Fruit fly (Drosophila melanogaster) whole organism, embryonic: Measurements from ENCODE around the gene Pgm1.

Source experiments
- Atf-2 ChIP-seq: fragments of 200-800 bp; sonication (Bioruptor generic); optimal IDR thresholded peaks from 2 replicates; lab custom pipeline; 2016; ENCODE audit warnings: missing biosample characterization, missing genetic modification characterization
- BEAF-32 ChIP-seq: fragments of 200-800 bp; sonication (Bioruptor generic); optimal IDR thresholded peaks from 3 replicates; lab custom pipeline; 2017; ENCODE audit warnings: missing biosample characterization, missing genetic modification characterization, mild to moderate bottlenecking, moderate library complexity, missing genetic modification reagents
- Bgb ChIP-seq: fragments of 200-800 bp; sonication (Bioruptor generic); IDR thresholded peaks from 2 replicates; pipeline ENCODE4 v1.3.6; 2022; ENCODE audit warnings: missing biosample characterization, missing genetic modification characterization; ENCODE audit not compliant: partially characterized antibody
- Bteb2 ChIP-seq: fragments of 200-800 bp; sonication (Bioruptor generic); optimal IDR thresholded peaks from 2 replicates; lab custom pipeline; 2016; ENCODE audit warnings: missing biosample characterization, missing genetic modification characterization
- CG10543 ChIP-seq: fragments of 200-800 bp; sonication (Bioruptor generic); optimal IDR thresholded peaks from 3 replicates; lab custom pipeline; 2017; ENCODE audit warnings: missing biosample characterization, mild to moderate bottlenecking, missing genetic modification characterization, moderate library complexity
- CG10979 ChIP-seq: fragments of 200-800 bp; sonication (Bioruptor generic); optimal IDR thresholded peaks from 2 replicates; lab custom pipeline; 2018; ENCODE audit warnings: missing biosample characterization, mild to moderate bottlenecking, missing genetic modification characterization, moderate library complexity
- CG11504 ChIP-seq: fragments of 200-800 bp; sonication (Bioruptor generic); optimal IDR thresholded peaks from 3 replicates; lab custom pipeline; 2019; ENCODE audit warnings: missing biosample characterization, mild to moderate bottlenecking, missing genetic modification characterization, moderate library complexity
- CG1233 ChIP-seq: fragments of 200-800 bp; sonication (Bioruptor generic); optimal IDR thresholded peaks from 4 replicates; lab custom pipeline; 2018; ENCODE audit warnings: missing biosample characterization, mild to moderate bottlenecking, missing genetic modification characterization
- CG15269 ChIP-seq: fragments of 200-800 bp; sonication (Bioruptor generic); optimal IDR thresholded peaks from 2 replicates; lab custom pipeline; 2018; ENCODE audit warnings: missing biosample characterization, mild to moderate bottlenecking, missing genetic modification characterization, moderate library complexity
- CG15479 ChIP-seq: fragments of 200-800 bp; sonication (Bioruptor generic); optimal IDR thresholded peaks from 3 replicates; lab custom pipeline; 2019; ENCODE audit warnings: missing biosample characterization, mild to moderate bottlenecking, missing genetic modification characterization, moderate library complexity
- CG1647 ChIP-seq: fragments of 200-800 bp; sonication (Bioruptor generic); optimal IDR thresholded peaks from 3 replicates; lab custom pipeline; 2016; ENCODE audit warnings: missing biosample characterization, missing genetic modification characterization
- CG16813 ChIP-seq: fragments of 200-800 bp; sonication (Bioruptor generic); IDR thresholded peaks from 3 replicates; pipeline ENCODE4 v1.3.6; 2022; ENCODE audit warnings: missing biosample characterization, missing genetic modification characterization; ENCODE audit not compliant: partially characterized antibody
- CG17359 ChIP-seq: fragments of 200-800 bp; sonication (Bioruptor generic); optimal IDR thresholded peaks from 3 replicates; lab custom pipeline; 2018; ENCODE audit warnings: missing biosample characterization, mild to moderate bottlenecking, missing genetic modification characterization, moderate library complexity
- CG1792 ChIP-seq: fragments of 200-800 bp; sonication (Bioruptor generic); optimal IDR thresholded peaks from 2 replicates; lab custom pipeline; 2016; ENCODE audit warnings: missing biosample characterization, missing genetic modification characterization
- CG2202 ChIP-seq: fragments of 200-800 bp; sonication (Bioruptor generic); optimal IDR thresholded peaks from 2 replicates; lab custom pipeline; 2018; ENCODE audit warnings: missing biosample characterization, mild to moderate bottlenecking, missing genetic modification characterization
- CG31441 ChIP-seq: fragments of 200-800 bp; sonication (Bioruptor generic); IDR thresholded peaks from 2 replicates; pipeline ENCODE4 v1.3.6; 2022; ENCODE audit warnings: missing biosample characterization, missing genetic modification characterization
- CG33557 ChIP-seq: fragments of 200-800 bp; sonication (Bioruptor generic); optimal IDR thresholded peaks from 2 replicates; lab custom pipeline; 2019; ENCODE audit warnings: missing biosample characterization, mild to moderate bottlenecking, missing genetic modification characterization, moderate library complexity
- CG3407 ChIP-seq: fragments of 200-800 bp; sonication (Bioruptor generic); optimal IDR thresholded peaks from 2 replicates; lab custom pipeline; 2018; ENCODE audit warnings: missing biosample characterization, mild to moderate bottlenecking, missing genetic modification characterization
- CG3726 ChIP-seq: fragments of 200-800 bp; sonication (Bioruptor generic); IDR thresholded peaks from 3 replicates; pipeline ENCODE4, ENCODE4 v1.3.6; 2022; ENCODE audit warnings: missing biosample characterization, missing genetic modification characterization
- CG3847 ChIP-seq: fragments of 200-800 bp; sonication (Bioruptor generic); IDR thresholded peaks from 2 replicates; pipeline ENCODE4 v1.3.6; 2022; ENCODE audit warnings: missing biosample characterization, missing genetic modification characterization
- CG4707 ChIP-seq: fragments of 200-800 bp; sonication (Bioruptor generic); optimal IDR thresholded peaks from 2 replicates; lab custom pipeline; 2018; ENCODE audit warnings: missing biosample characterization, mild to moderate bottlenecking, missing genetic modification characterization, moderate library complexity
- CG6654 ChIP-seq: fragments of 200-800 bp; sonication (Bioruptor generic); optimal IDR thresholded peaks from 2 replicates; lab custom pipeline; 2017; ENCODE audit warnings: missing biosample characterization, mild to moderate bottlenecking, missing genetic modification characterization
- CG6689 ChIP-seq: fragments of 200-800 bp; sonication (Bioruptor generic); IDR thresholded peaks from 2 replicates; pipeline ENCODE4 v1.3.6; 2022; ENCODE audit warnings: missing biosample characterization, missing genetic modification characterization
- CG7372 ChIP-seq: fragments of 200-800 bp; sonication (Bioruptor generic); IDR thresholded peaks from 2 replicates; pipeline ENCODE4 v1.3.6; 2022; ENCODE audit warnings: missing biosample characterization, missing genetic modification characterization
- CG8359 ChIP-seq: fragments of 200-800 bp; sonication (Bioruptor generic); optimal IDR thresholded peaks from 2 replicates; lab custom pipeline; 2017; ENCODE audit warnings: missing biosample characterization, mild to moderate bottlenecking, missing genetic modification characterization, borderline replicate concordance
- CG8765 ChIP-seq: fragments of 200-800 bp; sonication (Bioruptor generic); IDR thresholded peaks from 2 replicates; pipeline ENCODE4 v1.3.6; 2022; ENCODE audit warnings: missing biosample characterization, missing genetic modification characterization
- CG9797 ChIP-seq: fragments of 200-800 bp; sonication (Bioruptor generic); optimal IDR thresholded peaks from 3 replicates; lab custom pipeline; 2018; ENCODE audit warnings: missing biosample characterization, mild to moderate bottlenecking, missing genetic modification characterization
- CG9932 ChIP-seq: fragments of 200-800 bp; sonication (Bioruptor generic); IDR thresholded peaks from 2 replicates; pipeline ENCODE4 v1.3.6; 2022; ENCODE audit warnings: missing biosample characterization, missing genetic modification characterization
- Fer1 ChIP-seq: fragments of 200-800 bp; sonication (Bioruptor generic); optimal IDR thresholded peaks from 2 replicates; lab custom pipeline; 2017; ENCODE audit warnings: missing biosample characterization, mild to moderate bottlenecking, missing genetic modification characterization
- HLHmδ ChIP-seq: fragments of 200-800 bp; sonication (Bioruptor generic); optimal IDR thresholded peaks from 2 replicates; lab custom pipeline; 2018; ENCODE audit warnings: missing biosample characterization, mild to moderate bottlenecking, missing genetic modification characterization, moderate library complexity
- Mes4 ChIP-seq: fragments of 200-800 bp; sonication (Bioruptor generic); optimal IDR thresholded peaks from 2 replicates; lab custom pipeline; 2016; ENCODE audit warnings: missing biosample characterization, missing genetic modification characterization
- Mrtf ChIP-seq: fragments of 200-800 bp; sonication (Bioruptor generic); IDR thresholded peaks from 3 replicates; pipeline ENCODE4 v1.3.6; 2022; ENCODE audit warnings: missing biosample characterization, missing genetic modification characterization
- Ptx1 ChIP-seq: fragments of 200-800 bp; sonication (Bioruptor generic); IDR thresholded peaks from 2 replicates; pipeline ENCODE4 v1.3.6; 2022; ENCODE audit warnings: missing biosample characterization, missing genetic modification characterization
- Sin3A ChIP-seq: fragments of >200 bp; optimal IDR thresholded peaks from 2 replicates; lab custom pipeline; 2018
- Sox100B ChIP-seq: fragments of 200-800 bp; sonication (Bioruptor generic); optimal IDR thresholded peaks from 3 replicates; lab custom pipeline; 2018; ENCODE audit warnings: missing biosample characterization, mild to moderate bottlenecking, missing genetic modification characterization
- ato ChIP-seq: fragments of 200-800 bp; sonication (Bioruptor generic); IDR thresholded peaks from 2 replicates; pipeline ENCODE4 v1.3.6; 2022; ENCODE audit warnings: missing biosample characterization, missing genetic modification characterization; ENCODE audit not compliant: partially characterized antibody
- bsh ChIP-seq, 2 experiments: fragments of 200-800 bp; sonication (Bioruptor generic); optimal IDR thresholded peaks; 2 replicates each; lab custom pipeline; 2017 to 2018; ENCODE audit warnings: mild to moderate bottlenecking in 2 of 2, missing biosample characterization in 2 of 2, missing genetic modification characterization in 2 of 2, moderate library complexity in 1 of 2
- caup ChIP-seq: fragments of 200-800 bp; sonication (Bioruptor generic); optimal IDR thresholded peaks from 3 replicates; lab custom pipeline; 2017; ENCODE audit warnings: missing biosample characterization, mild to moderate bottlenecking, missing genetic modification characterization, moderate library complexity; ENCODE audit not compliant: severe bottlenecking
- gcm ChIP-seq: fragments of 200-800 bp; sonication (Bioruptor generic); optimal IDR thresholded peaks from 2 replicates; lab custom pipeline; 2019; ENCODE audit warnings: missing biosample characterization, mild to moderate bottlenecking, missing genetic modification characterization, moderate library complexity
- inv ChIP-seq: fragments of 200-800 bp; sonication (Bioruptor generic); IDR thresholded peaks from 2 replicates; pipeline ENCODE4 v1.3.6; 2022; ENCODE audit warnings: missing biosample characterization, missing genetic modification characterization; ENCODE audit not compliant: partially characterized antibody
- jigr1 ChIP-seq: fragments of 200-800 bp; sonication (Bioruptor generic); IDR thresholded peaks from 3 replicates; pipeline ENCODE4 v1.3.6; 2022; ENCODE audit warnings: missing biosample characterization, missing genetic modification characterization
- mirr ChIP-seq: fragments of 200-800 bp; sonication (Bioruptor generic); optimal IDR thresholded peaks from 3 replicates; lab custom pipeline; 2018; ENCODE audit warnings: missing biosample characterization, mild to moderate bottlenecking, missing genetic modification characterization
- nau ChIP-seq: fragments of 200-800 bp; sonication (Bioruptor generic); optimal IDR thresholded peaks from 3 replicates; lab custom pipeline; 2017; ENCODE audit warnings: missing biosample characterization, mild to moderate bottlenecking, missing genetic modification characterization, missing genetic modification reagents
- nom ChIP-seq: fragments of 200-800 bp; sonication (Bioruptor generic); optimal IDR thresholded peaks from 2 replicates; lab custom pipeline; 2017; ENCODE audit warnings: missing biosample characterization, missing genetic modification characterization, mild to moderate bottlenecking, moderate library complexity, missing genetic modification reagents
- salm ChIP-seq: fragments of 200-800 bp; sonication (Bioruptor generic); optimal IDR thresholded peaks from 2 replicates; lab custom pipeline; 2018; ENCODE audit warnings: missing biosample characterization, mild to moderate bottlenecking, missing genetic modification characterization
- shn ChIP-seq: fragments of 200-800 bp; sonication (Bioruptor generic); optimal IDR thresholded peaks from 3 replicates; lab custom pipeline; 2016; ENCODE audit warnings: missing biosample characterization, missing genetic modification characterization
- trh ChIP-seq: fragments of 200-800 bp; sonication (Bioruptor generic); optimal IDR thresholded peaks from 2 replicates; lab custom pipeline; 2016; ENCODE audit warnings: missing biosample characterization, missing genetic modification characterization
- zen2 ChIP-seq: fragments of 200-800 bp; sonication (Bioruptor generic); IDR thresholded peaks from 3 replicates; pipeline ENCODE4 v1.3.6; 2022; ENCODE audit warnings: missing biosample characterization, missing genetic modification characterization; ENCODE audit not compliant: partially characterized antibody
- zf30C ChIP-seq: fragments of 200-800 bp; sonication (Bioruptor generic); optimal IDR thresholded peaks from 3 replicates; lab custom pipeline; 2018; ENCODE audit warnings: missing biosample characterization, mild to moderate bottlenecking, missing genetic modification characterization

Pgm1 gene

DNA sequence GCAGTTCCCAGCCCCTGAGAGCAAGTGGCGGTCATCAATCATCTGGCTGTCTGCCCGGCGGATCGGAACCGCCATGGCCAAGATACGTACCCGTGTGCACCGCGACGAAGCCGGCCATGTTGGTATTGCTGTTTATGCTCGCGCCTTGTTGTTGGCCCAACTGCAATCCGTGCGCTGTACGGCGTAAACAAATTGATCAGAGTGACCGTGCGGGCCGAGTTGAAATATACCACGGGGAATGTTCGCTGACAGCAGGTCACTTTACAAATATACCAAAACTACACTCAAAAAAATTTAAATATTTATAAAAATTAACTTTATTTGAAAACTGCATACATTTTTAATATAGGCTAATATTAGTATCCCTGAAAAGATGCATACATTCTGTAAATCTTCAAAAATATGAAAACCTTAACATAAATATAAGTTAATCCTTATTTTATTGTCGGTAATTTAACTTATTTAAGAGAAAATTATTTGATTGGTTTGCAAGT lies 41.0 kb downstream of the Pgm1 start, which contains the start of gene Tasp1 (continued):
- TF ChIP-seq CG9797 (GFP tag; lab: Kevin White, UChicago) (peak; percentile 82), CG9932 (GFP tag; lab: Robert Waterston, UW) (peak; percentile 76; the same call in 1 of the 2 replicates), zf30C (GFP tag; lab: Kevin White, UChicago) (peak; percentile 96), Fer1 (GFP tag; lab: Kevin White, UChicago) (peak; percentile 67), CG6654 (no peak), nom (GFP tag; lab: Kevin White, UChicago) (no peak), Sox100B (GFP tag; lab: Kevin White, UChicago) (peak; percentile 54), BEAF-32 (peak; percentile 21), shn (GFP tag; lab: Kevin White, UChicago) (no peak), trh (no peak), CG3407 (GFP tag; lab: Kevin White, UChicago) (no peak), CG15269 (tag; lab: Kevin White, UChicago) (no peak), CG7372 (GFP tag; lab: Robert Waterston, UW) (peak; percentile 43; the same call in 1 of the 2 replicates), mirr (no peak), HLHmδ (GFP tag; lab: Kevin White, UChicago) (peak; percentile 41), CG1233 (GFP tag; lab: Kevin White, UChicago) (peak; percentile 48), Mrtf (GFP tag; lab: Robert Waterston, UW) (no peak), jigr1 (no peak), zen2 (GFP tag; lab: Robert Waterston, UW) (no peak), CG3726 (GFP tag; lab: Robert Waterston, UW) (no peak), caup (GFP tag; lab: Kevin White, UChicago) (peak; percentile 48), CG16813 (GFP tag; lab: Robert Waterston, UW) (no peak), CG3847 (GFP tag; lab: Robert Waterston, UW) (peak; percentile 56), CG33557 (GFP tag; lab: Kevin White, UChicago) (peak; percentile 18), inv (no peak), CG4707 (no peak), Bgb (GFP tag; lab: Robert Waterston, UW) (peak; percentile 57; the same call in 1 of the 2 replicates), Atf-2 (no peak), Bteb2 (GFP tag; lab: Kevin White, UChicago) (no peak), CG1792 (GFP tag; lab: Kevin White, UChicago) (no peak), CG10543 (no peak), CG1647 (no peak), bsh (GFP tag; optimal IDR thresholded peaks at IDR 0.05; lab: Kevin White, UChicago) (peak in 1 of 2 experiments; percentile 74), CG31441 (GFP tag; lab: Robert Waterston, UW) (peak; percentile 79), CG15479 (GFP tag; lab: Kevin White, UChicago) (no peak), CG8765 (GFP tag; lab: Robert Waterston, UW) (no peak), Ptx1 (GFP tag; lab: Robert Waterston, UW) (no peak; the same call in 1 of the 2 replicates), gcm (GFP tag; lab: Kevin White, UChicago) (no peak), CG8359 (GFP tag; lab: Kevin White, UChicago) (no peak), CG2202 (no peak), CG10979 (tag; lab: Kevin White, UChicago) (peak; percentile 71), Mes4 (GFP tag; lab: Kevin White, UChicago) (no peak), nau (GFP tag; lab: Kevin White, UChicago) (no peak), CG17359 (peak; percentile 60), CG6689 (GFP tag; lab: Robert Waterston, UW) (peak; percentile 80), salm (tag; lab: Kevin White, UChicago) (peak; percentile 39), CG11504 (tag; lab: Kevin White, UChicago) (no peak), Sin3A (lab: Kevin White, UChicago) (no peak), ato (GFP tag; lab: Robert Waterston, UW) (peak; percentile 8; the same call in 1 of the 2 replicates)
